Worm (Caenorhabditis elegans) whole organism, midembryonic: ENCODE data around the gene rund-1.

Experiments used
- flt-1 ChIP-seq: fragments of 200-800 bp; sonication (Bioruptor generic); IDR thresholded peaks from 2 replicates; pipeline ENCODE4 v1.3.6; 2022; ENCODE audit warnings: missing genetic modification characterization, missing compliant biosample characterization
- med-1 ChIP-seq: sonication (generic microtip); optimal IDR thresholded peaks from 2 replicates; lab custom pipeline; 2017; ENCODE audit warnings: missing genetic modification characterization, mild to moderate bottlenecking, missing compliant biosample characterization, antibody characterized with exemption, missing genetic modification reagents; ENCODE audit not compliant: insufficient read depth
- ref-1 ChIP-seq: fragments of 200-800 bp; sonication (Bioruptor generic); conservative IDR thresholded peaks from 2 replicates; pipeline ENCODE4 v1.3.6; 2022; ENCODE audit warnings: missing genetic modification reagents, missing genetic modification characterization, missing compliant biosample characterization
- tab-1 ChIP-seq: fragments of 200-800 bp; sonication (Bioruptor generic); IDR thresholded peaks from 2 replicates; pipeline ENCODE4 v1.3.6; 2022; ENCODE audit warnings: missing genetic modification characterization, missing compliant biosample characterization

- TF ChIP-seq flt-1 (GFP tag; lab: Robert Waterston, UW) (no peak), ref-1 (GFP tag; lab: Robert Waterston, UW) (no peak), med-1 (GFP tag; lab: Kevin White, UChicago) (no peak), tab-1 (no peak)
These were observed at the start of gene rund-1 for ce11 chrX:661727-662330.
